Fruit fly (Drosophila melanogaster) Kc167 (cell line): ENCODE data around the gene CG10919.

Experiments
- Myc ChIP-seq: fragments of >200 bp; optimal IDR thresholded peaks from 2 replicates; lab custom pipeline; 2017; ENCODE audit warnings: missing external identifiers
- Sin3A ChIP-seq: fragments of >200 bp; optimal IDR thresholded peaks from 2 replicates; lab custom pipeline; 2018; ENCODE audit warnings: missing external identifiers
- h ChIP-seq: fragments of >200 bp; optimal IDR thresholded peaks from 3 replicates; lab custom pipeline; 2018; ENCODE audit warnings: missing external identifiers
- insv ChIP-seq: fragments of >200 bp; optimal IDR thresholded peaks from 3 replicates; lab custom pipeline; 2018; ENCODE audit warnings: missing external identifiers
- psq ChIP-seq: fragments of >200 bp; optimal IDR thresholded peaks from 2 replicates; lab custom pipeline; 2017; ENCODE audit warnings: missing external identifiers
- ttk ChIP-seq: sonication (Bioruptor generic); optimal IDR thresholded peaks from 2 replicates; lab custom pipeline; 2017; ENCODE audit warnings: missing external identifiers

CG10919 gene

dm6 chr3R:7787899-7788298 lies 30.0 kb downstream of the CG10919 start, which contains the start of gene CG18748:
Gene CG18748, minus strand, starts transcription at chr3R:7787923.
- TF ChIP-seq insv (no peak), Myc (lab: Kevin White, UChicago) (no peak), psq (no peak), Sin3A (lab: Kevin White, UChicago) (no peak), ttk (lab: Kevin White, UChicago) (no peak), h (lab: Kevin White, UChicago) (no peak)

dm6 chr3R:7790087-7790486 lies 32.2 kb downstream of the CG10919 start, which contains the start of gene CG18746:
Gene CG18746, minus strand, starts transcription at chr3R:7790187.
- TF ChIP-seq insv, result no peak
- TF ChIP-seq ttk (lab: Kevin White, UChicago), result no peak
- no peak for TF ChIP-seq Sin3A (lab: Kevin White, UChicago)
- TF ChIP-seq psq, result no peak
- TF ChIP-seq Myc (lab: Kevin White, UChicago), result no peak
- TF ChIP-seq h (lab: Kevin White, UChicago), result no peak

- TF ChIP-seq ttk (lab: Kevin White, UChicago), result no peak
- no peak for TF ChIP-seq insv
- no peak for TF ChIP-seq psq
- no peak for TF ChIP-seq h (lab: Kevin White, UChicago)
- no peak for TF ChIP-seq Myc (lab: Kevin White, UChicago)
- TF ChIP-seq Sin3A (lab: Kevin White, UChicago), result no peak
Measured at dm6 chr3R:7790583-7791034, 32.7 kb downstream of the CG10919 start, which contains the start of gene CG10086. Gene CG10086, plus strand, starts transcription at chr3R:7790633.

dm6 chr3R:7793855-7794254 lies 35.9 kb downstream of the CG10919 start, which contains the start of gene CG2641:
Gene CG2641, plus strand, starts transcription at chr3R:7794069.
- TF ChIP-seq Sin3A (lab: Kevin White, UChicago) (no peak), h (lab: Kevin White, UChicago) (no peak), insv (no peak), ttk (lab: Kevin White, UChicago) (no peak), psq (no peak), Myc (lab: Kevin White, UChicago) (no peak)

- TF ChIP-seq h (lab: Kevin White, UChicago), result no peak
- TF ChIP-seq psq, result no peak
- no peak for TF ChIP-seq Myc (lab: Kevin White, UChicago)
- no peak for TF ChIP-seq Sin3A (lab: Kevin White, UChicago)
Measured at dm6 chr3R:7798525-7798924, 40.6 kb downstream of the CG10919 start, which contains the start of gene CG18744. Gene CG18744, minus strand, starts transcription at chr3R:7798771.

dm6 chr3R:7802693-7803092 lies 44.8 kb downstream of the CG10919 start, which contains the start of gene CG3014:
Gene CG3014, minus strand, starts transcription at chr3R:7802793.
- TF ChIP-seq h (lab: Kevin White, UChicago) (no peak), ttk (lab: Kevin White, UChicago) (no peak), psq (no peak), insv (no peak), Myc (lab: Kevin White, UChicago) (no peak), Sin3A (lab: Kevin White, UChicago) (no peak)

- TF ChIP-seq ttk (lab: Kevin White, UChicago), result no peak
- no peak for TF ChIP-seq Myc (lab: Kevin White, UChicago)
- TF ChIP-seq h (lab: Kevin White, UChicago), result no peak
- TF ChIP-seq Sin3A (lab: Kevin White, UChicago), result no peak
- TF ChIP-seq psq, result no peak
- TF ChIP-seq insv, result no peak
Measured at dm6 chr3R:7804332-7804731, 46.4 kb downstream of the CG10919 start, which contains the start of gene CG18268. Gene CG18268, minus strand, starts transcription at chr3R:7804432.
